Fruit fly (Drosophila melanogaster): ENCODE results near the gene Dscam3.

The Dscam3 gene

DNA sequence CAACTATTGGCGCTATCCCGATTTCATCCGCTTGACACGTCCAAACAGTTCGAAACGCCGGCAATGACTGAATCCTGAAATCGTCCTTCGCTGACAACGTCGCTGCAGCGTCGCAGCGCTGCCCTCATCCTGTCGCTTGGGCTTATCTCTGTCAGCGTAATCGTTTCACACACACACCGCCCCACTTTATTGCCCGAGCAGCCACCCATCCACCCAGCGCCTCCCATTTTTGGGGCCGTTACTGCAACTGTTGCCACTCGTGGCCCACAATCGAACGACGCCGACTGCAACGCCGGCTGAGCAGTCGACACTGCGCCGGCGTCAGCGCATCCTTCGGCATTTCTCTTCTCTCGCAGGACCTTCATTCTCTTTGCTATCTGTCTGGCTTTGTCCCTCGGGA lies at the start of gene Dscam3:
TSS of gene Dscam3 (minus strand) at position 69 of the 400 bp plus-strand sequence.
- TF ChIP-seq CG17801 (GFP tag; optimal IDR thresholded peaks at IDR 0.05; ENCODE audit: partially characterized antibody), result no peak

DNA sequence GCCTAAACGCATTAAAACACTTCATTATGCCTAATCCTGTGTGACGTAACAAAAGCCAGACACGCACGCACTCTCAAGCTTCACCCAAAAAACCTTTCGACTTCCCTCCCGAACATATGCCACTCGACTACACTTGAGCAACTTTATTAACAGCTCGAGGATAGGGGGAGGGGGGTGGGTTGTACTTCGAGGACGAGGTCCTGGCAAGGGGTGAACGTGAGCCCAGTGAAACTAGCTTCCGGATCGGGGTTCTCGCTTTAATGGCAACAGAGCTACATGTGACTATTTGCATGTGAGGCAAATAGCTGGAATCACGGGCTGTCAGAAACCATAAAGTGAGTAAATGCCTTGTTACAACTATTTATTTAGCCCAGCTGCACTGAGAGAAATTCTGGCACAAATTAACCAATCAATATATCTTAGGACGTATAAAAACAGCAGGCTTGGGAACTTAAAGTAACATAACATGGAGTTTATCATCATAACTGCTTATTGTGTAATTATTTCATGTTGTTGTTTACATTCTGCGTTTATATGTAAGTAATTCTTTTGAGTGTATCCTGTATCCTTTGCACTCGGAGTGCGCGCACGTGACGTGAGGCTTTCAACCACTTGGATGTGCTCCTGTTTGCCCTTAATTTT lies 45.5 kb upstream of the Dscam3 start:
- no peak for TF ChIP-seq CG17801 (GFP tag; optimal IDR thresholded peaks at IDR 0.05; ENCODE audit: partially characterized antibody)

DNA sequence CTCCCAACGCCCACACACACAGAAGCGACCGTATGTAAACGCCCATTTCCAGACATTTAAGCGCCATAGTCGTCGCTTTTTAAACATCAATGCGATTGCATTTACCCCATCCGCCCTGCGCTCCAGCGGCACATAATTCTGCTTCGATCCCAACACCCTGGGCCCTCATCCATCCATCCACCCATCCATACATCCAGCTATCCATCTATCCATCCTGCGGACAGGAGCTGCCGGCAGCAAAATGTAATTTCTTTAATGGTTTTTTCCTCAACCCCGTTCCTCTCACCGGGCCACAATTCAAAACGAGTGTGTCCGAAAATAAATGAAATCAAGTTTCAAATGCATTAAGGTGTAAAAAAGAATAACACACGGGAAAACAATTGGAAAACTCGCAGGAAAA lies 44.5 kb upstream of the Dscam3 start:
- no peak for TF ChIP-seq CG17801 (GFP tag; optimal IDR thresholded peaks at IDR 0.05; ENCODE audit: partially characterized antibody)

DNA sequence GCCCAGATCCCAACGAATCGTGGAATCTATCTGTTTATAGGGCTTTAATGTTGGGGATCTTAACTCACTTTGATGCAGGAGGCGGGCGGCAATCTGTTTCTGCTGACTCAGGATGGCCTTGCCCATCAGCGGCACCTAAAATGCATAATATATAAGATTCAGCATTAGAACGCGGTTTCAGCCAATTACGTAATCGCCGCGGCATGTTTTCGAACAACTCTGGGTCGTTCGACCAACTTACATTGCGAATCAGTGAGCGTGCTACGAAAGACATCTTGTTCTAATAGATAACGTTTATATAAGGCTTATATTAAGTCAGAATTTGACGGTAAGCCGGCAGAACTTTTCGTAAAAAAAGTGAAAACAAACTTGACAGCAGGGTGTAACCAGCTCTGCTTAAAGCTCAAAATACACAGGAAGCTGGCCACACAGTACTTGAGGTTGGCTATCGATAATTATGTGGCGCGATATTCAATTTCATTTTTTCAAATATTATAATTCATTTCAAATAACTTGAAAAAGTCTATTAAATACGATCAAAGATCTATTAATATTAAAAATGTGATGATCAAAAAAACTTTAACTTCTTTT lies 40.7 kb upstream of the Dscam3 start, which contains the start of gene Prx3:
TSS of gene Prx3 (minus strand) at position 417 of the 591 bp plus-strand sequence.
- no peak for TF ChIP-seq CG17801 (GFP tag; optimal IDR thresholded peaks at IDR 0.05; ENCODE audit: partially characterized antibody)

DNA sequence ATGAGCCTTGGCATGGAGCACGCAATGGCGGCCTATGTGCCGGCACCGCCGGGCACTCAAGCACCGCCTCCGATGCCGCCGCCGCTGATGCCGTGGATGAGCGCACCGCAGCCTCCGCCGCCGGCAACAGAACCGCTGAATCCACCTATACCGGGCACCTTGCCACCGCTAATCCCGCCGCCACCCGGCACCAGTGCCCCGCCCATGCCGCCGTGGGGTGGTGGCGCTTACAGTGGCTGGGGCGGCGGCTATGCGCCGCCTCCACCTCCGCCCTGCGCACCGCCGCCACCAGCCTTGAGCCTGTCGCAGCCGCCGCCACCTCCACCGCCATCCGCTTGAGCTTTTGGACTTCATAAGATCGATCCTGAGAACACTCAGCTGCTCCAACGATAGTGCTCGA lies 39.1 kb upstream of the Dscam3 start:
- no peak for TF ChIP-seq CG17801 (GFP tag; optimal IDR thresholded peaks at IDR 0.05; ENCODE audit: partially characterized antibody)

DNA sequence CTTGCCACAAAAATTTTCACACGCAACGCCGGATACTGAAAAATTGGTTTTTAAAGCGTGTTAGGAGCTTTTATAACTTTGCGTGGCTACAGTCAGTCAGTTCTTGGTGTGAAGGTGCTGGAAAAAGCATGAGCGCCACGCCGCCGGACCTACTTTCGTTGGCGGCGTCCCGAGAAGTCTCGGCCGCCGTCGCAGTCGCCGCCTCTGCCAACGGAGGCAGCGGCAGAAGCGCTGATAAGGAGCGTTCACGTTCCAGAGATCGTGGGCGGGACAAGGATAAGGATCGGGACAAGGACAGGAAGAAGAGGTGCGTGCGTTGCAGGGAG lies 35.0 kb upstream of the Dscam3 start:
- TF ChIP-seq CG17801 (GFP tag; optimal IDR thresholded peaks at IDR 0.05; ENCODE audit: partially characterized antibody), result no peak

DNA sequence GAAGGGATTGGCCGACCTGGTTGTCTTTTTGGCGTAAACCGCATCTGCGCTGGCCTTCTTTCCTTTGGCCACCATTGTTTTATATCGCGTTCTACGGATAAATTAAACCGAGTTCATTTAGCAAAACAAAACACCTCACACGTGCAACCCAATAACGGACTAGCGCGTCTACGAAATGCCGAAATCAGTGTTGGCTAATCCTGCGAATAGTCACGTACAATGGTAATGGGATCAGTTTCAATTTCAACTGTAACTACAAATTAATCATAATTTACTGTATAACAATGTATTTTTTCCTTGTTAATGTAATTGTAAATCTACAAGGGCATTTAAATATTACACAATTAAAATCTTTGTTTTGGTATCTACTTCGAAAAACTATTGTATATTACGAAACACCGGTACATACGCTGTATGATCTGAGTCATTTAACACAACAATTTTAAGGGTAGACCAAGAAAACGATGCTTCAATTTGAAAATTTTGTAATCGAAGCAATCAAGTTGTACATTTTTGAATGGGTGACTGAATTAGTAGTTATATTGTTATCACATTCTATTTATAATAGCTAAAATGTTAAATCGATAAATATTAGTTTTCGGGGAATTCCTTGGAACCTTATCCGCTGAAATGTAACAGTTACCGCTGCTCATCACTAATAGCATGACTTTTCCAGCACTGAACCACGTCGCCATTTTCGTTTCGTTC lies 34.5 kb upstream of the Dscam3 start, which contains the start of gene SF1:
TSS of gene SF1 (plus strand) at position 633 of the 708 bp plus-strand sequence.
- no peak for TF ChIP-seq CG17801 (GFP tag; optimal IDR thresholded peaks at IDR 0.05; ENCODE audit: partially characterized antibody)

DNA sequence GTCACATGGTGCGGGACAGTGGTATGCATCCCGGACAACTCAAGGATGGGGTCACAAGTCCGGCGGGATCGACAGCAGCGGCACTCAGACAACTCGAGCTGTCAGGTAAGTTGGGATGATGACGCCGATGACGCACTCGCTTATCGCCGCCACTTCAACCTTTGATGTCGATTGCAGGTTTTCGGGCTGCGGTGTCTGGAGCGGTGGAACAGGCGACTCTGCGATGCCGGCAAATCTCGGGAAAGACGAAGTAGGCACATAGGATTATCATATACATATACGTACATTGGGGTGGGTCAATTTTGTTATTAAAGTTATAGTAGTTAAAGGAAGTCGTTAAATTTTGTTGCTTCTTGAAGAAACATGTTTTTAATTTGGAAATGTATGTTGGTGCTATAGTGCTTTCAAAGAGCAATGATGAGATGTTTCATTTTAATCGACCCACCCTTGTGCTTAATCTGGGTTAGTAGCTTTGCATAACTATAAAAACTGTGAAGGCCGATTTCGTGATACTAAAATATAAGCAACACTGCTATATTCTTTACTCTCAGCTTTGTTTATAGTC lies 31.2 kb upstream of the Dscam3 start:
- TF ChIP-seq CG17801 (GFP tag; optimal IDR thresholded peaks at IDR 0.05; ENCODE audit: partially characterized antibody), result no peak

DNA sequence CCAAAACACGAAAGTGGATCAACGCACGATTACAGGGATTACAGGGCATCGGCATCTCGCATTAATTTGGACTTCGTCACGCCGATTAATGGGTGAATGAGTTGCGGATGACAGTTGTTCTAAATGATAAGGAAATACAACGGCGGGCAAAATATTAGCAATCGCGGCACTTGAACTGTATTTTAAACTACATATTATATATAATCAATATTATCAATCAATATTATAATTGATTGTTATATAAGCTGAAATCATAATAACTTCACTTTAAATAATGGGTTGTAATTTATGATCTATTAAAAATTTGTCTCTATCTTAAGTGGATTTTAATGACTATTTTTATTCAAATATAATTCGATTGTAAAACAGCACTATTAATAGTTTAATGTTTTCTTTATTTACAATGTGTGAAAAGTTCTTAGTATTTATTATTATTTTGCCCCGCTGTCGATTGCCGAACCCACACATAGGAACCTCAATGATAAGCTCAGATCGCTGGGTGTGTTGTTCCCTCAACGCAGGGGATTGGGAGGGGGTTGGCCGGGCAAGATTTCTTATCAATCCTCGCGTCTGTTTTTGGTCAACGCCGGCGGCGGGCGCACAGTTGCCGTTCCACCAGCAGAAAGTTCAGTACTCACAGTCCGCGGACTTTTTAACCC lies 29.8 kb upstream of the Dscam3 start:
- TF ChIP-seq CG17801 (GFP tag; optimal IDR thresholded peaks at IDR 0.05; ENCODE audit: partially characterized antibody), result peak; percentile 8

DNA sequence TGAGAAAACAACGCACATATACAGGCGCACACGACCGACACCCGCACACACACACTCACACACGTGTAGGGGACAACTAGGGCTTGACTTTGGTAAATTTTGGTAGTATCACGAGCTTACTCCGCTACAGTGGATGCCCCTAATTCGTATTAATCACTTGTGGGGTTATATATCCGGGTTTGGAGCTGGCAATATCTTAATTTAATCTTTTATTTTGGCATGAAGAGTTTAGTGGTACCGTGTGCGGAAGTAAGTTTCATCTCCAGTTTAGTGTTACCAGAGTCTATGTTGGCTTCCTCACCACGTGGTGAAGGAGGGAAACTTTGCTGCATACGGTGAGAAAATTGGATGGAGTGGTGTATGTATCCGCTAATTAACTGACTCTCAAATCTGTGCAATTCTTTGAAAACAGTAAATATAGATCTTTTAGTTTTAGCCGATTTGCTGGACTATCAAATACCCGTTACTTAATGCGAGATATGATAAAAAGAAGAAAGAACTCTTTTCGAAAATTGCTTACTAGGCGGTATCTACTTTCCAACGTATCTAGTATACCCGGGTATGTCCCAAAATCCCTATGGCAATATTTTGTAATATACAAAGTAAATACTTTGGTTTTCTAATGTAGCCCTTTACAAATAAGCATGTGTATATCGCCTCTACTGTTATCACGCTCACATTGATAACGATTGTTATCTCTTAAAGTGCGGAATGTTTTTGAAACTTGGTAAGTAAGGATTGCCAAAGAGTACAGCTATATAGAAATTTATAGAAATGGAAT lies 29.0 kb upstream of the Dscam3 start, which contains the start of the genes CG5823 and P5cr-2:
TSS of gene CG5823 (minus strand) at position 263 of the 781 bp plus-strand sequence.
TSS of gene P5cr-2 (plus strand) at position 491 of the 781 bp plus-strand sequence.
- TF ChIP-seq CG17801 (GFP tag; optimal IDR thresholded peaks at IDR 0.05; ENCODE audit: partially characterized antibody), result no peak

DNA sequence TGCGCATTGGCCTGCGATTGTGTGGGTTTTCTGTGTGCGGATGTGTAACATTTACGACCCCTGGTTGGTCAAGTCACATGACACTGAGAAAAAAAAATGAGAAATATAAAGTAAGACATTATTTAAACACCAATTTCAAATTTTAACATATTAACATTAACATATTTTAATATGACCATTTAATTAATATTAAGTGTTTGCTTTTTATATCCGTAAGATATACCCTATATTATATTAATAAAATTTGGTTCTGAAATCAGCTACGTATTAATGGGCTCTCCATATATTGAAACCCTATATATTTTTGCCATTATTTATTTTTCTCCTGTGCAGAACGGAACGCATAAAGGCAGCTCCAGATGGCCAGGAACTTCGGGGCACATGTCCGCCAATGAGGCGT lies 24.9 kb upstream of the Dscam3 start:
- TF ChIP-seq CG17801 (GFP tag; optimal IDR thresholded peaks at IDR 0.05; ENCODE audit: partially characterized antibody), result no peak

DNA sequence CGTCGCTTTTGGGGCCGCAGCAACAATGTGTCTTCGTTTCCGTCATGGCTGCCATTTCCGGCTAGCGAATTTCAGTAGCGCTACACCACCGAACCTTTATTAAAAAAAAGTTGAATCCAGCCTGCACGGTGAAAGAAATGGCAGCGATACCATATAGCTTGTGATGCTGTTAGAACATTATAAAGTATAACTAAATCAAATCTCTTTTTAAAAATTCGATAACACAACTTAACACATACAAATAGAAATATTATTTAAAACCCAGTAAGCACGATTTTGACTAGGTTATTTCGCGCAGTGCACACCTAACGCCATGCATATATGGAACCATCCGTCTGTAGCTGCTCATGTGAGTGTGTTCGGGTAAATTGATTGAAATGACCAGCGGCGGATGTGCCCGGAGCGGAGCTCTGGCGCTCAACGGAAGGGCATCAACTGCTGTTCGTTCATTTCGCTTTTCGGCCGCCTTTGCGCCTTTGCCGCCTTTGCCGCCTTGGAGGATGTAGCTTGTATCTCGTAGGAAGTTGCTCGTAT lies 20.7 kb upstream of the Dscam3 start:
- TF ChIP-seq CG17801 (GFP tag; optimal IDR thresholded peaks at IDR 0.05; ENCODE audit: partially characterized antibody), result no peak

DNA sequence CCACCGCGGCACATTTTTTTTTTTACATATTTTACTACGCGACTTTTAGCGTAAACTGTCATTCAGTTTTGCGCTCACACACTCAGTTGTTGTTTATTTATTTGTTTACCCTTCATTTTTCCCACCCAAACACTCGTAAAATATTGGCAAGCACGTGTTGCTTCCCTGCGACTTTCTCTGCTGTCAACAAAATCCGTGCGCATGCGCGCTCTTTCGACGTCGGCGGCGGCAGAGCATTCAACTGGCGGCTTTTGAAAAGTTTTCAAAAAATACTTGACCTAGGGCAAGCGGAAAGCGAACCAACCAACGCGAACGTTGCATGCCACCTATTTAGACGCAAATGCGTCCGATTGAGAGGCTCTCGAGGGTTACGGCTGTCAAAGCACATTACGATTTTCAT lies 1.4 kb upstream of the Dscam3 start:
- TF ChIP-seq CG17801 (GFP tag; optimal IDR thresholded peaks at IDR 0.05; ENCODE audit: partially characterized antibody), result no peak

DNA sequence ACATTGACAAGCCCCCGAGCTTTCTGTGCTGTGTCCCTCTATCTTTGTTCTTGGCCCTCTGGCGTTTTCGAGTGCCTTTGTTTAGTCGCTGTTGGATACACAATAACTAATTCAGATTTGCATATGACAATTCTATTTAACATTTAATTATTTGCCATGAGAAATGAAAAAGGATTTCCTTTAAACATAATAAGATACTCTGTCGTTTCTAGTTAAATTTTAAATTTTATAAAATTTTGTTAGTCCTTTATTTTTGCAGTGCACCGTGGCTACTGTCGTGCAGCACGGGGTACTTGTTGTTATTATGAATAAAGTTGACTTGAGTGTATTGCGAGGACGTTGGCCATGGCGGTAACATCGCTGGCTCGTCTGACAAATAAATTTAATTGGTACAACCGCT lies 2.6 kb downstream of the Dscam3 start:
- no peak for TF ChIP-seq CG17801 (GFP tag; optimal IDR thresholded peaks at IDR 0.05; ENCODE audit: partially characterized antibody)
